Worm (Caenorhabditis elegans) whole organism, L4/young adult: ENCODE data around the gene lec-1.

Experiments
- W03F9.2 ChIP-seq: fragments of 150-350 bp; optimal IDR thresholded peaks from 2 replicates; lab custom pipeline; 2014; ENCODE audit warnings: missing biosample characterization, missing genetic modification characterization
- dao-5 ChIP-seq: sonication (generic microtip); optimal IDR thresholded peaks from 2 replicates; lab custom pipeline; 2016; ENCODE audit warnings: missing genotype, missing genetic modification characterization, moderate library complexity, missing compliant biosample characterization
- him-1 ChIP-seq: sonication (generic microtip); optimal IDR thresholded peaks from 2 replicates; lab custom pipeline; 2016; ENCODE audit warnings: missing genotype, missing genetic modification reagents, missing genetic modification characterization, missing compliant biosample characterization

The lec-1 gene

DNA sequence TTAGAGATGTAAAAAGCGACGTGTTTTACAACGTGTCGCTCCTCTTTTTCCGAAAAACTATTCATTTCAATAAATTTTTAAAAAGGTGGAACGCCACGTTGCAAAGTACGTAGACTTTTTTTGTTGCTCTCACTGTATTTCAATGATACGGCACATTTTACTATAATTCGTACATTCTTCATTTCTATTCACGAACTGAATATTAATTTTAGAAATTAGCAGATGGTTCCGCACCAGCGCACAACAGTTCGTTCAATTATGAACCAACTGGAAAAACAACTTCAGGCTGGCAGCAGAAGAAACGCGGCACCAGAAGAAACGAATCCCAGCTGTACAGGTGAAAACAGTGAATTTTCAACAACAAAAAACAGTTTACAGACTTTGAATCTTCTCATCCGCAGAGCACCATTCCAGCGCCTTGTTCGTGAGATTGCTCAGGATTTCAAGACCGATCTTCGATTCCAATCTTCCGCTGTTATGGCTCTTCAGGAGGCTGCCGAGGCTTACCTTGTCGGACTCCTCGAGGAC lies 12.1 kb upstream of the lec-1 start, which contains the start of the genes W09H1.4 and his-73:
W09H1.4 (plus strand) TSS at position 301 of the 528 bp plus-strand sequence.
his-73 (plus strand) TSS at position 478 of the 528 bp plus-strand sequence.
- TF ChIP-seq dao-5 (tag; lab: Kevin White, UChicago) (no peak), him-1 (tag; lab: Kevin White, UChicago) (no peak), W03F9.2 (no peak)

ce11 chrII:13184129-13184528 lies 11.2 kb upstream of the lec-1 start, which contains the start of gene W09H1.3:
Gene W09H1.3, plus strand, starts transcription at chrII:13184429.
- TF ChIP-seq dao-5 (tag; lab: Kevin White, UChicago), result no peak
- TF ChIP-seq W03F9.2, result no peak
- no peak for TF ChIP-seq him-1 (tag; lab: Kevin White, UChicago)

- TF ChIP-seq him-1 (tag; lab: Kevin White, UChicago) (no peak), W03F9.2 (peak; percentile 49), dao-5 (tag; lab: Kevin White, UChicago) (no peak)
These were observed 8.2 kb upstream of the lec-1 start, which contains the start of gene mecr-1 for ce11 chrII:13187188-13187587. Gene mecr-1, minus strand, starts transcription at chrII:13187314.

DNA sequence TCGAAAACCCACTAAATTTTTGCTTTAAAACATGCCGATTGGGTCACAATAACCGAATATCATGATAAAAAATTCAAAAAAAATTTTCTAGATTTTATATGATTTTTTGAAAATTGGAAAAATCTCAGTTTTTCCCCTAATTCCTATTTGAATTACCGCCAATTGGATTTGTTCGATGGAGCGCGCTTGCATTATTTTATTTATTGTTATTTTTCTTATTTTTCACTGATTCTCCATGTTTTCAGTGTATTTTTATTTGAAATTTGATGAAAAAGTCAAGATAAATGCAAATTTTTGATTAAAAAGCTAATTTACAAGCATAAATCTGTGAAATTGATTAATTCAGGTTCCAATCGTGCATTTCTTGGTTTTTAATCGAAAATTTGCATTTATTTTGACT lies 7.3 kb upstream of the lec-1 start:
- TF ChIP-seq him-1 (tag; lab: Kevin White, UChicago), result no peak
- TF ChIP-seq W03F9.2, result no peak
- no peak for TF ChIP-seq dao-5 (tag; lab: Kevin White, UChicago)

ce11 chrII:13189363-13189762 lies 6.0 kb upstream of the lec-1 start:
- TF ChIP-seq W03F9.2, result no peak
- no peak for TF ChIP-seq dao-5 (tag; lab: Kevin White, UChicago)
- no peak for TF ChIP-seq him-1 (tag; lab: Kevin White, UChicago)

DNA sequence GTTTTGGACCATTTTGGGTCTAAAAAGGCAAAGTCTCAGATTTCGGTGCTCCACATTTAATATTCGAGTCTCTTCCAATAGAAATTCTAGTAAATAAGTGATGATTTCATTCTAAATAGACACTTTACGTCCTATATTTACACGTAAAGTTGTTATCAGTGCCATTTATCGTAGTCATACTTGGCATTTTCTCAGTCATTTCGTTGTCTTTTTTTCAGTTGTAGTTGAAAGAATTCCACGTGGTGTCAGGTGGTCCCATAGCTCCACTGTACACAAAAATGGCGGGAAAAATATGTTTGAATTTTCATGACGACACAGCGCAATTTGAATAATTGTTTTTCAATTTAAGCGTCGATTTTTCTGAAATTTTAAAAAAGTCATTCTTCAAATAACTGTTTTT lies 4.9 kb upstream of the lec-1 start:
- TF ChIP-seq dao-5 (tag; lab: Kevin White, UChicago), result no peak
- TF ChIP-seq W03F9.2, result no peak
- TF ChIP-seq him-1 (tag; lab: Kevin White, UChicago), result no peak

ce11 chrII:13193563-13194103 lies 1.7 kb upstream of the lec-1 start:
- TF ChIP-seq W03F9.2 (no peak), him-1 (tag; lab: Kevin White, UChicago) (no peak), dao-5 (tag; lab: Kevin White, UChicago) (no peak)

ce11 chrII:13195706-13196417 lies 513 bp downstream of the lec-1 start:
- TF ChIP-seq dao-5 (tag; lab: Kevin White, UChicago) (no peak), him-1 (tag; lab: Kevin White, UChicago) (no peak), W03F9.2 (no peak)

DNA sequence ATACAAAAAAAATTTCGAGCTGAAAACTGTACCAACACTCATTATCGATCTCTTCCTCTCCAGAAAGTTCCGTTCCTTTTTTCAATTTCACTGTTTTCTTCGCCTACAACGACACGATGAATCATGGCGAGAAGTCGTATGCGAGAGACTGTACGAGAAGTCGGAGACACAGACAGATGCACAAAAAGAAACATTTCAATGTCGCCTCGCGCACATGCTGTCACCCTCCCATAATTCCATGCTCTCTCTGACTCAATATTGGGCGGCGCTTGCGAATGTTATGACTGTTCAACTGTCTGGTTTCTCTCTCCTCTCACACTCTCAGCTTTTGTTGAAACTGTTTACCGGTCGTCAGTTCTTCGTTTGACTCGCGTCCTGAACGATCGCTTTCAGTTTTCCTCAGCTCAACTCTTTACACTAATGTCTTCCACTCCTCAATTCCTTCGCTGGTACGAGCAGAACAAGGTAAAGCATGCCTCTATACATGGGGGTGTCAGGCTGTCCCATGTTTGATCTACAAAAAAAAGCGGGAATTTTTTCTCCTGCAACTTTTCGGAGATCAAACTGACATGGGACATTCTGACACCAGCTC lies 1.4 kb downstream of the lec-1 start:
- TF ChIP-seq dao-5 (tag; lab: Kevin White, UChicago) (no peak), him-1 (tag; lab: Kevin White, UChicago) (no peak), W03F9.2 (no peak)

DNA sequence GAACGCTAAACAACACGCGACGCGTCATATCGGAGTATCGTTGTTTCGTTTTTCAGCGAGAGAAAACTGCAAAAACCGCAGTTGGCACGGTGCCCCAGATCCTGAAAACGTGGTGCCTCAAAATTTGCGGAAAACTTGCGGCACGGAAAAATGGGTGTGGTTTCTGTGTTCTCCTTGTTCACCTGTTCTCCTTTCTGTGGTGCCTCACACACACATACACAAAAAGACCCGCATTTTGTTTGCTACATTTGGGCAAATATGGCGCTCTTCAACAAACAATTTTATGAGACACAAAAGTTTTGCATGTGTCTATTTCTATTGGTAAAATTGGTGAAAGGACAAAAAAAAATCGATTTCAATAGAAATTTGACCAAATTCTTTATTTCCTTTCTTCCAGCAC lies 3.5 kb downstream of the lec-1 start:
- TF ChIP-seq dao-5 (tag; lab: Kevin White, UChicago) (no peak), W03F9.2 (no peak), him-1 (tag; lab: Kevin White, UChicago) (no peak)

- TF ChIP-seq W03F9.2 (peak; percentile 53), dao-5 (tag; lab: Kevin White, UChicago) (no peak), him-1 (tag; lab: Kevin White, UChicago) (peak; percentile 87)
These were observed 4.4 kb downstream of the lec-1 start, which contains the start of gene btf-1 for ce11 chrII:13199674-13200215. Gene btf-1, plus strand, starts transcription at chrII:13200165.

DNA sequence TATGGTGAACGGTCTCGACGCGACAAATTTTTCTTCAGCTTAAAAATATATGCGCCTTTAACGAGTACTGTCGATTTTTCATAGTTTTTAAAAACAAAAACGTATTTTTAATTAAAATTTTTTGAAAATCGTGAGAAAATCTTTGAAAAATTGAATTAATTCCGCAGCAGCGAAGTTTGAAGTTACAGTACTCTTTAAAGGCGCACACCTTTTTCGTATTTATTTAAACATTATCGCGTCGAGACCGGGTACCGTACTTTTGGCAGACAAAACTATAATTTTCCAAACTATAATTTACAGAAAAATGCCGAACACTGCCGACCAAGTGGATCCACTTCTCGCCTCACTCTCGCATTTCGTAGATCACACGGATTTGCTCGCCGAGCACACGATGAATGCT lies 20.4 kb downstream of the lec-1 start, which contains the start of gene F15D4.2:
F15D4.2 (plus strand) TSS at position 301 of the 400 bp plus-strand sequence.
- TF ChIP-seq W03F9.2 (no peak), dao-5 (tag; lab: Kevin White, UChicago) (no peak), him-1 (tag; lab: Kevin White, UChicago) (no peak)

DNA sequence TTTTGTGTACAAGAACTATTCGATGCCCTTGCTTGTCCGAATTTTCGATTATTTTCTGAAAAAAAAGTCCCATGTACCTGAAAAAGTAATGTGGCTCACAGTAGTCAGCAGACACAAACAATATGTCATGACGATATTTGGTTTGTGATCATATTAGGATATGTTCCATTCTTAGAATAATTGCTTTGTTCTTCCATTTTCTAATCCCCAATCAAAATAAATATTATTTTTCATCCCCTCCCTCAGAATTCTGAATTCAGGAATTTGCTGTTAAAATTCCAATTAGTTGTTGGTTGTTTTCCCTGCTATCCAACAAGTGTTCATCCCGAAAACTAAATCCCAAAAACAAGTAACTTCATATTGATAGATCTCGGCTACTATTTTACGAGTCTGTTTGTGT lies 24.0 kb downstream of the lec-1 start:
- TF ChIP-seq W03F9.2 (no peak), him-1 (tag; lab: Kevin White, UChicago) (no peak), dao-5 (tag; lab: Kevin White, UChicago) (no peak)
